Fruit fly (Drosophila melanogaster): ENCODE data around the gene Wdr37.
A peak's percentile ranks its signal among the peaks of the same experiment; 100 is the strongest.

Gene Wdr37

dm6 chr3R:18396801-18397604 lies 5.5 kb downstream of the Wdr37 start, which contains the start of gene Vti1b:
Vti1b (plus strand) TSS chr3R:18396995.
- TF ChIP-seq CG8478 (optimal IDR thresholded peaks at IDR 0.05), result no peak
- TF ChIP-seq Dll (optimal IDR thresholded peaks at IDR 0.05), result peak; percentile 89

- TF ChIP-seq psq (optimal IDR thresholded peaks at IDR 0.05), result no peak
- no peak for TF ChIP-seq EcR (GFP tag; optimal IDR thresholded peaks at IDR 0.05)
- no peak for TF ChIP-seq CG8478 (optimal IDR thresholded peaks at IDR 0.05)
- no peak for TF ChIP-seq pan (optimal IDR thresholded peaks at IDR 0.05)
- no peak for TF ChIP-seq Dll (optimal IDR thresholded peaks at IDR 0.05)
- TF ChIP-seq usp (GFP tag; optimal IDR thresholded peaks at IDR 0.05), result no peak
These were observed 6.8 kb downstream of the Wdr37 start for dm6 chr3R:18395694-18396093.

dm6 chr3R:18394876-18395275 lies 7.6 kb downstream of the Wdr37 start:
- TF ChIP-seq Dll (optimal IDR thresholded peaks at IDR 0.05) (no peak), usp (GFP tag; optimal IDR thresholded peaks at IDR 0.05) (no peak), CG8478 (optimal IDR thresholded peaks at IDR 0.05) (no peak), psq (optimal IDR thresholded peaks at IDR 0.05) (no peak), EcR (GFP tag; optimal IDR thresholded peaks at IDR 0.05) (no peak)

- TF ChIP-seq psq (optimal IDR thresholded peaks at IDR 0.05) (no peak), Dll (optimal IDR thresholded peaks at IDR 0.05) (no peak), usp (GFP tag; optimal IDR thresholded peaks at IDR 0.05) (no peak), CG8478 (optimal IDR thresholded peaks at IDR 0.05) (no peak), pan (optimal IDR thresholded peaks at IDR 0.05) (no peak), EcR (GFP tag; optimal IDR thresholded peaks at IDR 0.05) (no peak)
These were observed 9.1 kb downstream of the Wdr37 start for dm6 chr3R:18393436-18393835.

dm6 chr3R:18389790-18390189 lies 12.7 kb downstream of the Wdr37 start, which contains the start of gene Vha100-4:
Vha100-4 (minus strand) TSS chr3R:18389805.
- TF ChIP-seq CG8478 (optimal IDR thresholded peaks at IDR 0.05), result no peak
- TF ChIP-seq Dll (optimal IDR thresholded peaks at IDR 0.05), result no peak
- TF ChIP-seq EcR (GFP tag; optimal IDR thresholded peaks at IDR 0.05), result no peak
- TF ChIP-seq usp (GFP tag; optimal IDR thresholded peaks at IDR 0.05), result no peak
- no peak for TF ChIP-seq psq (optimal IDR thresholded peaks at IDR 0.05)
- no peak for TF ChIP-seq pan (optimal IDR thresholded peaks at IDR 0.05)

dm6 chr3R:18385593-18385992 lies 16.9 kb downstream of the Wdr37 start, which contains the start of gene cona:
cona (plus strand) TSS chr3R:18385828.
- TF ChIP-seq psq (optimal IDR thresholded peaks at IDR 0.05) (no peak), EcR (GFP tag; optimal IDR thresholded peaks at IDR 0.05) (no peak), usp (GFP tag; optimal IDR thresholded peaks at IDR 0.05) (no peak), CG8478 (optimal IDR thresholded peaks at IDR 0.05) (no peak)

dm6 chr3R:18384972-18385371 lies 17.5 kb downstream of the Wdr37 start, which contains the start of gene CG14309:
CG14309 (minus strand) TSS chr3R:18385072.
- TF ChIP-seq usp (GFP tag; optimal IDR thresholded peaks at IDR 0.05), result no peak
- TF ChIP-seq Dll (optimal IDR thresholded peaks at IDR 0.05), result no peak
- no peak for TF ChIP-seq CG8478 (optimal IDR thresholded peaks at IDR 0.05)
- TF ChIP-seq EcR (GFP tag; optimal IDR thresholded peaks at IDR 0.05), result no peak
- TF ChIP-seq pan (optimal IDR thresholded peaks at IDR 0.05), result no peak
- TF ChIP-seq psq (optimal IDR thresholded peaks at IDR 0.05), result no peak

- no peak for TF ChIP-seq CG8478 (optimal IDR thresholded peaks at IDR 0.05)
- TF ChIP-seq Dll (optimal IDR thresholded peaks at IDR 0.05), result no peak
- no peak for TF ChIP-seq EcR (GFP tag; optimal IDR thresholded peaks at IDR 0.05)
- no peak for TF ChIP-seq usp (GFP tag; optimal IDR thresholded peaks at IDR 0.05)
These were observed 21.5 kb downstream of the Wdr37 start, which contains the start of gene CG7675 for dm6 chr3R:18381014-18381512. CG7675 (minus strand) TSS chr3R:18381178.

dm6 chr3R:18380251-18380812 lies 22.2 kb downstream of the Wdr37 start:
- no peak for TF ChIP-seq psq (optimal IDR thresholded peaks at IDR 0.05)
- no peak for TF ChIP-seq usp (GFP tag; optimal IDR thresholded peaks at IDR 0.05)
- no peak for TF ChIP-seq EcR (GFP tag; optimal IDR thresholded peaks at IDR 0.05)
- no peak for TF ChIP-seq pan (optimal IDR thresholded peaks at IDR 0.05)
- no peak for TF ChIP-seq Dll (optimal IDR thresholded peaks at IDR 0.05)
- TF ChIP-seq CG8478 (optimal IDR thresholded peaks at IDR 0.05), result no peak

dm6 chr3R:18372688-18373304 lies 29.7 kb downstream of the Wdr37 start, which contains the start of gene gl:
gl (minus strand) TSS chr3R:18372738.
- TF ChIP-seq CG8478 (optimal IDR thresholded peaks at IDR 0.05) (no peak), psq (optimal IDR thresholded peaks at IDR 0.05) (no peak), usp (GFP tag; optimal IDR thresholded peaks at IDR 0.05) (no peak), EcR (GFP tag; optimal IDR thresholded peaks at IDR 0.05) (no peak), Dll (optimal IDR thresholded peaks at IDR 0.05) (no peak), pan (optimal IDR thresholded peaks at IDR 0.05) (no peak)

- TF ChIP-seq usp (GFP tag; optimal IDR thresholded peaks at IDR 0.05) (no peak), EcR (GFP tag; optimal IDR thresholded peaks at IDR 0.05) (no peak), pan (optimal IDR thresholded peaks at IDR 0.05) (no peak), CG8478 (optimal IDR thresholded peaks at IDR 0.05) (no peak), psq (optimal IDR thresholded peaks at IDR 0.05) (no peak), Dll (optimal IDR thresholded peaks at IDR 0.05) (no peak)
These were observed 31.2 kb downstream of the Wdr37 start for dm6 chr3R:18371346-18371745.

dm6 chr3R:18368595-18368994 lies 33.9 kb downstream of the Wdr37 start:
- no peak for TF ChIP-seq Dll (optimal IDR thresholded peaks at IDR 0.05)
- no peak for TF ChIP-seq CG8478 (optimal IDR thresholded peaks at IDR 0.05)
- no peak for TF ChIP-seq EcR (GFP tag; optimal IDR thresholded peaks at IDR 0.05)
- TF ChIP-seq psq (optimal IDR thresholded peaks at IDR 0.05), result no peak
- no peak for TF ChIP-seq pan (optimal IDR thresholded peaks at IDR 0.05)
- no peak for TF ChIP-seq usp (GFP tag; optimal IDR thresholded peaks at IDR 0.05)
